Worm (Caenorhabditis elegans): Measurements from ENCODE around the gene Y97E10AR.4.

The Y97E10AR.4 gene

DNA sequence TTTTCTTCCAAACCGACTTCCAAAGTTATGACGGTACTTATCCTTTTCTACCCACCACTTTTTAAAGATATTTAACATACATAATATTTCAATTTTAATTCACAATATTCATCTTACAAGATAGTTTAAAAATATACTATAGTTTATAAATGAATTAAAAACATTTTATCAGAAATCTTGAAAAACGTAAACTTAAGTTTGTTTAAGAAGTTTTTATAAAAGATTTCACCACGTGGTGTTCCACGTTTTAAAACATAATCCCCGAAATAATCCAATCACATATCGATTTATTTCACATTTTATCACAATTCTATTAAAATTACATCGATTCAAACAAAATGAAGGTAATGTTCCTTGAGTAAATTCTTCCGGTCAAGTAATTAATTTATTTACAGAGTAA lies 36.7 kb upstream of the Y97E10AR.4 start, which contains the start of gene ZC513.3:
Gene ZC513.3 (plus strand): TSS at position 301 of the 400 bp plus-strand sequence.
- TF ChIP-seq ztf-11 (tag; optimal IDR thresholded peaks at IDR 0.05) (no peak), ceh-16 (tag; optimal IDR thresholded peaks at IDR 0.05) (no peak), ceh-28 (tag; optimal IDR thresholded peaks at IDR 0.05) (no peak), hmg-11 (tag; optimal IDR thresholded peaks at IDR 0.05) (no peak), pha-4 (tag; optimal IDR thresholded peaks at IDR 0.05) (no peak), nhr-28 (tag; optimal IDR thresholded peaks at IDR 0.05) (no peak), nhr-12 (tag; optimal IDR thresholded peaks at IDR 0.05) (no peak), nhr-43 (tag; optimal IDR thresholded peaks at IDR 0.05; ENCODE audit: poor library complexity, severe bottlenecking) (no peak), fkh-10 (GFP tag; optimal IDR thresholded peaks at IDR 0.05) (no peak), ZK546.5 (tag; optimal IDR thresholded peaks at IDR 0.05) (no peak), nhr-23 (tag; optimal IDR thresholded peaks at IDR 0.05) (no peak), ceh-9 (tag; optimal IDR thresholded peaks at IDR 0.05) (no peak), elt-3 (tag; optimal IDR thresholded peaks at IDR 0.05) (no peak), nfya-1 (tag; optimal IDR thresholded peaks at IDR 0.05; ENCODE audit: insufficient read depth) (no peak), ama-1 (optimal IDR thresholded peaks at IDR 0.05) (no peak)

DNA sequence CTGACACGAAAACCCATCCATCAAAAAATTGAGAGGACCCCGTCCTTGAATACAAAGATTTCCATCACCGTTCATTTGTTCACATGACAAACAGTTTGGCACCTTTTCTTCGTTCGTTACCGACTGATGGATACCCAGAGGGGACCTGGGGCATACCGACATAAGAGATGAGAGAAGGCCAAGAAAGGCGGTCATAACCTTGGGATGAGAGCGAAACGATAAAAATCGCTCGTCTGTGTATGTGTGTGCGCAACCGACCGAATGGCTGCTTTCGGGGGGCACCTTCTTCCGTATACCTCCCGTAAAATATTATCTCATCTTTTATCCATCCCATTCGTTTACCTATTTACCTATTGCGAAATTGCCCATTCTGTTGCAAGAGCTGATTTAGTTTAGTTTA lies 34.9 kb upstream of the Y97E10AR.4 start:
- peak; percentile 66 for TF ChIP-seq nhr-25 (tag; optimal IDR thresholded peaks at IDR 0.05)
- peak; percentile 35 for TF ChIP-seq elt-1 (tag; optimal IDR thresholded peaks at IDR 0.05)
- no peak for TF ChIP-seq zag-1 (tag; optimal IDR thresholded peaks at IDR 0.05)
- peak; percentile 45 for TF ChIP-seq nhr-23 (tag; optimal IDR thresholded peaks at IDR 0.05)

- TF ChIP-seq egl-5 (tag; optimal IDR thresholded peaks at IDR 0.05) (no peak), nhr-23 (tag; optimal IDR thresholded peaks at IDR 0.05) (peak; percentile 48), nhr-25 (tag; optimal IDR thresholded peaks at IDR 0.05) (peak; percentile 64)
These were observed 33.6 kb upstream of the Y97E10AR.4 start for ce11 chrV:8043664-8044063.

ce11 chrV:8041336-8041868 lies 31.4 kb upstream of the Y97E10AR.4 start:
- TF ChIP-seq nhr-28 (tag; optimal IDR thresholded peaks at IDR 0.05), result no peak
- no peak for TF ChIP-seq R02D3.7 (tag; optimal IDR thresholded peaks at IDR 0.05)
- TF ChIP-seq tbx-2 (tag; optimal IDR thresholded peaks at IDR 0.05), result no peak
- TF ChIP-seq ceh-28 (tag; optimal IDR thresholded peaks at IDR 0.05), result no peak

ce11 chrV:8040247-8041084 lies 30.4 kb upstream of the Y97E10AR.4 start:
- no peak for TF ChIP-seq ZK546.5 (tag; optimal IDR thresholded peaks at IDR 0.05)
- TF ChIP-seq ama-1 (optimal IDR thresholded peaks at IDR 0.05), result peak; percentile 84
- TF ChIP-seq nhr-43 (tag; optimal IDR thresholded peaks at IDR 0.05; ENCODE audit: poor library complexity, severe bottlenecking), result peak; percentile 94
- no peak for TF ChIP-seq egl-27 (tag; optimal IDR thresholded peaks at IDR 0.05)
- TF ChIP-seq R02D3.7 (tag; optimal IDR thresholded peaks at IDR 0.05), result no peak
- no peak for TF ChIP-seq fkh-10 (GFP tag; optimal IDR thresholded peaks at IDR 0.05)
- no peak for TF ChIP-seq elt-2 (tag; optimal IDR thresholded peaks at IDR 0.05)
- no peak for TF ChIP-seq elt-1 (tag; optimal IDR thresholded peaks at IDR 0.05)
- TF ChIP-seq unc-62 (GFP tag; optimal IDR thresholded peaks at IDR 0.05), result no peak
- TF ChIP-seq nhr-77 (tag; optimal IDR thresholded peaks at IDR 0.05), result no peak
- TF ChIP-seq eor-1 (tag; optimal IDR thresholded peaks at IDR 0.05), result no peak
- peak; percentile 64 for TF ChIP-seq nhr-25 (tag; optimal IDR thresholded peaks at IDR 0.05)
- TF ChIP-seq pqm-1 (tag; optimal IDR thresholded peaks at IDR 0.05), result no peak
- no peak for TF ChIP-seq nhr-76 (tag; optimal IDR thresholded peaks at IDR 0.05)
- no peak for TF ChIP-seq aly-2 (tag; optimal IDR thresholded peaks at IDR 0.05)
- TF ChIP-seq ceh-9 (tag; optimal IDR thresholded peaks at IDR 0.05), result no peak
- TF ChIP-seq tbx-2 (tag; optimal IDR thresholded peaks at IDR 0.05), result peak; percentile 4
- no peak for TF ChIP-seq nfya-1 (tag; optimal IDR thresholded peaks at IDR 0.05; ENCODE audit: insufficient read depth)
- no peak for TF ChIP-seq lin-15B (tag; optimal IDR thresholded peaks at IDR 0.05)
- no peak for TF ChIP-seq zag-1 (tag; optimal IDR thresholded peaks at IDR 0.05)
- no peak for TF ChIP-seq ztf-11 (tag; optimal IDR thresholded peaks at IDR 0.05)
- no peak for TF ChIP-seq nhr-28 (tag; optimal IDR thresholded peaks at IDR 0.05)
- no peak for TF ChIP-seq nhr-237 (tag; optimal IDR thresholded peaks at IDR 0.05)
- no peak for TF ChIP-seq nhr-11 (tag; optimal IDR thresholded peaks at IDR 0.05)
- no peak for TF ChIP-seq hmg-11 (tag; optimal IDR thresholded peaks at IDR 0.05)
- TF ChIP-seq mdl-1 (tag; optimal IDR thresholded peaks at IDR 0.05), result no peak
- peak in 1 of 3 experiments; percentile 13 for TF ChIP-seq elt-3 (tag; optimal IDR thresholded peaks at IDR 0.05)
- no peak for TF ChIP-seq sea-2 (GFP tag; optimal IDR thresholded peaks at IDR 0.05)
- no peak for TF ChIP-seq egl-5 (tag; optimal IDR thresholded peaks at IDR 0.05)
- TF ChIP-seq ceh-28 (tag; optimal IDR thresholded peaks at IDR 0.05), result no peak
- TF ChIP-seq lsy-12 (tag; optimal IDR thresholded peaks at IDR 0.05), result peak; percentile 25
- TF ChIP-seq fos-1 (tag; optimal IDR thresholded peaks at IDR 0.05), result peak; percentile 63
- no peak for TF ChIP-seq nhr-67 (tag; optimal IDR thresholded peaks at IDR 0.05)
- no peak for TF ChIP-seq jun-1 (tag; optimal IDR thresholded peaks at IDR 0.05)
- TF ChIP-seq ceh-82 (tag; optimal IDR thresholded peaks at IDR 0.05), result no peak
- no peak for TF ChIP-seq fkh-2 (tag; optimal IDR thresholded peaks at IDR 0.05)

All from whole organism, L3 larva.